Worm (Caenorhabditis elegans) whole organism, late embryonic: ENCODE data around the gene C25H3.17.
A peak's percentile ranks its signal among the peaks of the same experiment; 100 is the strongest.

Experiments
- F13H6.1 ChIP-seq: sonication (generic microtip); optimal IDR thresholded peaks from 2 replicates; lab custom pipeline; 2016; ENCODE audit warnings: missing genetic modification characterization, missing compliant biosample characterization
- K09A11.1 ChIP-seq: sonication (generic microtip); optimal IDR thresholded peaks from 2 replicates; lab custom pipeline; 2017; ENCODE audit warnings: antibody characterized with exemption, mild to moderate bottlenecking, missing genetic modification characterization, missing compliant biosample characterization; ENCODE audit not compliant: insufficient read depth
- T23F11.4 ChIP-seq: fragments of 200-800 bp; sonication (Bioruptor generic); optimal IDR thresholded peaks from 2 replicates; lab custom pipeline; 2018; ENCODE audit warnings: mild to moderate bottlenecking, missing genetic modification characterization, missing compliant biosample characterization
- Y22D7AL.16 ChIP-seq: sonication (generic microtip); optimal IDR thresholded peaks from 2 replicates; lab custom pipeline; 2016; ENCODE audit warnings: missing genetic modification characterization, missing compliant biosample characterization
- ama-1 ChIP-seq: fragments of 150-350 bp; optimal IDR thresholded peaks from 2 replicates; lab custom pipeline; 2014
- ceh-14 ChIP-seq: sonication (generic microtip); optimal IDR thresholded peaks from 2 replicates; lab custom pipeline; 2016; ENCODE audit warnings: missing genotype, missing genetic modification characterization, missing compliant biosample characterization
- ceh-19 ChIP-seq: fragments of 200-800 bp; sonication (Bioruptor generic); optimal IDR thresholded peaks from 2 replicates; lab custom pipeline; 2018; ENCODE audit warnings: mild to moderate bottlenecking, missing genetic modification characterization, missing compliant biosample characterization
- ceh-2 ChIP-seq: sonication (generic microtip); optimal IDR thresholded peaks from 2 replicates; lab custom pipeline; 2016; ENCODE audit warnings: missing genotype, missing genetic modification characterization, missing compliant biosample characterization
- ceh-30 ChIP-seq: fragments of 150-350 bp; optimal IDR thresholded peaks from 2 replicates; lab custom pipeline; 2014; ENCODE audit warnings: missing biosample characterization, missing genetic modification characterization
- ceh-31 ChIP-seq: sonication (generic microtip); optimal IDR thresholded peaks from 2 replicates; lab custom pipeline; 2016; ENCODE audit warnings: missing genetic modification characterization, missing compliant biosample characterization
- ceh-34 ChIP-seq: sonication (generic microtip); optimal IDR thresholded peaks from 2 replicates; lab custom pipeline; 2016; ENCODE audit warnings: mild to moderate bottlenecking, missing genetic modification characterization, missing compliant biosample characterization
- ceh-48 ChIP-seq: sonication (generic microtip); optimal IDR thresholded peaks from 2 replicates; lab custom pipeline; 2016; ENCODE audit warnings: missing genetic modification characterization, inconsistent platforms, missing compliant biosample characterization
- che-1 ChIP-seq: sonication (generic microtip); optimal IDR thresholded peaks from 2 replicates; lab custom pipeline; 2016; ENCODE audit warnings: mild to moderate bottlenecking, missing genetic modification characterization, missing compliant biosample characterization
- elt-2 ChIP-seq: sonication (generic microtip); optimal IDR thresholded peaks from 2 replicates; lab custom pipeline; 2016; ENCODE audit warnings: missing genetic modification reagents, missing genetic modification characterization, missing compliant biosample characterization
- eyg-1 ChIP-seq: sonication (generic microtip); optimal IDR thresholded peaks from 2 replicates; lab custom pipeline; 2016; ENCODE audit warnings: missing genotype, missing genetic modification characterization, missing compliant biosample characterization
- hlh-15 ChIP-seq: sonication (generic microtip); optimal IDR thresholded peaks from 2 replicates; lab custom pipeline; 2016; ENCODE audit warnings: missing genetic modification characterization, missing compliant biosample characterization
- hlh-6 ChIP-seq: sonication (generic microtip); optimal IDR thresholded peaks from 2 replicates; lab custom pipeline; 2016; ENCODE audit warnings: missing genotype, missing genetic modification characterization, missing compliant biosample characterization
- hlh-8 ChIP-seq: sonication (generic microtip); optimal IDR thresholded peaks from 2 replicates; lab custom pipeline; 2016; ENCODE audit warnings: missing genotype, missing genetic modification characterization, missing compliant biosample characterization
- lin-11 ChIP-seq: fragments of 200-800 bp; sonication (Bioruptor generic); optimal IDR thresholded peaks from 2 replicates; lab custom pipeline; 2018; ENCODE audit warnings: mild to moderate bottlenecking, missing genetic modification characterization, missing compliant biosample characterization
- madf-2 ChIP-seq: sonication (generic microtip); optimal IDR thresholded peaks from 2 replicates; lab custom pipeline; 2017; ENCODE audit warnings: missing genetic modification characterization, missing compliant biosample characterization
- mec-3 ChIP-seq: sonication (generic microtip); optimal IDR thresholded peaks from 2 replicates; lab custom pipeline; 2016; ENCODE audit warnings: borderline replicate concordance, missing genetic modification characterization, missing compliant biosample characterization
- nfya-1 ChIP-seq: sonication (generic microtip); optimal IDR thresholded peaks from 2 replicates; lab custom pipeline; 2017; ENCODE audit warnings: missing genetic modification characterization, mild to moderate bottlenecking, missing compliant biosample characterization, antibody characterized with exemption, moderate library complexity
- nhr-11 ChIP-seq: fragments of 150-350 bp; optimal IDR thresholded peaks from 2 replicates; lab custom pipeline; 2014; ENCODE audit warnings: missing biosample characterization, missing genetic modification characterization
- npax-4 ChIP-seq: sonication (generic microtip); optimal IDR thresholded peaks from 2 replicates; lab custom pipeline; 2016; ENCODE audit warnings: missing genetic modification characterization, missing compliant biosample characterization
- pag-3 ChIP-seq: sonication (generic microtip); optimal IDR thresholded peaks from 2 replicates; lab custom pipeline; 2016; ENCODE audit warnings: missing compliant biosample characterization, missing genetic modification characterization, borderline replicate concordance
- pat-9 ChIP-seq: fragments of 200-800 bp; sonication (Bioruptor generic); optimal IDR thresholded peaks from 2 replicates; lab custom pipeline; 2018; ENCODE audit warnings: mild to moderate bottlenecking, missing genetic modification characterization, moderate library complexity, missing compliant biosample characterization
- pha-2 ChIP-seq: sonication (generic microtip); optimal IDR thresholded peaks from 2 replicates; lab custom pipeline; 2017; ENCODE audit warnings: mild to moderate bottlenecking, missing genetic modification characterization, missing compliant biosample characterization
- pha-4 ChIP-seq: fragments of 150-350 bp; optimal IDR thresholded peaks from 2 replicates; lab custom pipeline; 2018; ENCODE audit warnings: missing biosample characterization, missing genetic modification reagents, missing genetic modification characterization
- pqm-1 ChIP-seq: sonication (generic microtip); optimal IDR thresholded peaks from 2 replicates; lab custom pipeline; 2016; ENCODE audit warnings: missing genetic modification characterization, missing compliant biosample characterization
- rnt-1 ChIP-seq: sonication (generic microtip); optimal IDR thresholded peaks from 2 replicates; lab custom pipeline; 2016; ENCODE audit warnings: missing genetic modification characterization, missing compliant biosample characterization
- sox-2 ChIP-seq: fragments of 200-800 bp; sonication (Bioruptor generic); IDR thresholded peaks from 2 replicates; pipeline ENCODE4 v1.3.6; 2022; ENCODE audit warnings: missing genetic modification reagents, missing genetic modification characterization, missing compliant biosample characterization
- sox-4 ChIP-seq: sonication (generic microtip); optimal IDR thresholded peaks from 2 replicates; lab custom pipeline; 2017; ENCODE audit warnings: mild to moderate bottlenecking, missing genetic modification characterization, inconsistent platforms, missing compliant biosample characterization
- tbx-7 ChIP-seq: sonication (generic microtip); optimal IDR thresholded peaks from 2 replicates; lab custom pipeline; 2016; ENCODE audit warnings: missing genotype, missing genetic modification characterization, missing compliant biosample characterization
- unc-42 ChIP-seq: sonication (generic microtip); optimal IDR thresholded peaks from 2 replicates; lab custom pipeline; 2016; ENCODE audit warnings: missing genotype, missing genetic modification characterization, missing compliant biosample characterization
- unc-55 ChIP-seq: sonication (generic microtip); optimal IDR thresholded peaks from 2 replicates; lab custom pipeline; 2017; ENCODE audit warnings: missing biosample characterization, missing genetic modification reagents, missing genetic modification characterization
- ztf-16 ChIP-seq: sonication (generic microtip); optimal IDR thresholded peaks from 2 replicates; lab custom pipeline; 2017; ENCODE audit warnings: missing genetic modification characterization, missing compliant biosample characterization

C25H3.17 gene

DNA sequence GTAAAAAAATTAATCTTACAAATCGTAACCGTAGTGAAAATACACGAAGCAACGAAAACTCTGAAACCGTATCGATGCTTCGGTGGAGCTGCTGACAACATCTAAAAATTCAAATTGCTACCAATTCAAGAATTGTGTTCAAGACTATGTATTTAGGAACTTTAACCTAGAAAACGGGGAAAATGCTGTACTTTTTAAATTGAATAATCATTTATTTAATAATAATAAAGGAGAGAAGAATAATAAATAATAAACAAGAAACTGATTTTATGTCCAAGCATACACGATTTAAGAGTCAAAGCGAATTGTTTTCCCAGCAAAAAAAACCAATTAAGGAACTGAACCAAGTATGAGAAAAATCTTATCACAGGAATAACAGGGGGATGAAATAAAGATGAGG is at the start of gene C25H3.17:
TSS of gene C25H3.17 (minus strand) at position 101 of the 400 bp plus-strand sequence.
- no peak for TF ChIP-seq unc-42 (tag; lab: Kevin White, UChicago)
- TF ChIP-seq sox-2 = no peak
- no peak for TF ChIP-seq pqm-1 (tag; lab: Kevin White, UChicago)
- TF ChIP-seq hlh-15 = no peak
- TF ChIP-seq hlh-6 = no peak
- no peak for TF ChIP-seq pag-3
- no peak for TF ChIP-seq K09A11.1

DNA sequence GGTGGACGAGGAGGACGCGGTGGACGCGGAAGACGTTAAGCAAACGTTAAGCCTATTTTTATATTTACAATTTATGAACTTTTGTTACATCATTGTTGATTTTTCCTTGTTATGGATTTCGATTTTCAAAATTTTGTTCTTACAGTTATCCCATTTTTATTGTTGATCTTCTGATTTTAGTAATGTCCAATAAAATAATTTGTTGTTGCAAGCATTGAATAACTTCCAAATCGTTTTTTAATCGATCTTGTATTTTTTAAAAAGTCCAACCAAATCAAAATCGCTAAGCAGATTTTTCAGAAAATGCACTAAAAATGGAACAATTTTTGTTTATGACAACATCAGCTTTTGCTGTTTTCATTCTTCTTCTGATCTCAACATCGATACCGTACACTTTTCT is 48.4 kb upstream of the C25H3.17 start, which contains the start of gene zipt-3:
TSS of gene zipt-3 (plus strand) at position 301 of the 400 bp plus-strand sequence.
- no peak for TF ChIP-seq ceh-48
- no peak for TF ChIP-seq Y22D7AL.16 (tag; lab: Kevin White, UChicago)
- no peak for TF ChIP-seq hlh-8 (tag; lab: Kevin White, UChicago)
- TF ChIP-seq ceh-14 (tag; lab: Kevin White, UChicago) = no peak
- TF ChIP-seq pat-9 (tag; lab: Kevin White, UChicago) = no peak
- no peak for TF ChIP-seq ama-1 (lab: Kevin White, UChicago)
- TF ChIP-seq tbx-7 (tag; lab: Kevin White, UChicago) = no peak
- no peak for TF ChIP-seq npax-4
- no peak for TF ChIP-seq ceh-31 (tag; lab: Kevin White, UChicago)

DNA sequence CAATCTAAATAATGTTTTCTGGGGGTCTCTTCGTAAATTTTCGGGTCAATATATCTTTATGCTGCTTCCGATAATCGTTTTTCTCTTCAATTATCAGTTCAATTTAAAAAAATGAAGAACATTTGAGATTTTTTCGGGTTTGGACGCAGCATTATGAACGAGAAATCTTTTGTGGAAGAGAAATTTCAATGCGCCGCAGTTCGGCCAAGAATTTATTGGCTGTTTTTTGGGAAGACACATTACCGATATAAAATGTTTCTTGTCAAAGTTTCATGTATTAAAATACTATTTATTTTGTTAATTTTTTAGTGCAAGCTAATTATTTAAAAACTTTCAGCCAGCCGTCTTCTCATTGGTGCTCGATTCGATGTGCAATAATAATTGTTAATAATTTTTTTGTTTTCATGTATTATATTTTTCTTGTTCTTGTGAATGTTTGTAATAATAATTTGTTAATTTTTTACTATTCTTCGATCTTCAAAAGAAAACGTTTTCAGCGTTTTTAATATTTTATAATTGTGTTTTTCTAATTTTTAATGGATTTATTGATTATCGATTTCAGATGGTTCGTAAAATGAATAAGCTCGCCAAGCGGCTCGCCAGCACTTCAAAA is 46.4 kb upstream of the C25H3.17 start, which contains the start of the genes C18A3.10 and C18A3.3:
TSS of gene C18A3.10 (minus strand) at position 101 of the 613 bp plus-strand sequence.
TSS of gene C18A3.3 (plus strand) at position 563 of the 613 bp plus-strand sequence.
- TF ChIP-seq madf-2 (tag; lab: Kevin White, UChicago) (no peak), mec-3 (no peak), lin-11 (tag; lab: Kevin White, UChicago) (no peak), ceh-2 (tag; lab: Kevin White, UChicago) (no peak), pag-3 (no peak), ama-1 (lab: Kevin White, UChicago) (no peak), pha-2 (tag; lab: Kevin White, UChicago) (no peak), rnt-1 (tag; lab: Kevin White, UChicago) (no peak), ceh-30 (tag; lab: Kevin White, UChicago) (no peak), ztf-16 (tag; lab: Kevin White, UChicago) (no peak), ceh-34 (no peak), T23F11.4 (GFP tag; lab: Kevin White, UChicago) (no peak), ceh-19 (GFP tag; lab: Kevin White, UChicago) (no peak), pha-4 (tag; lab: Kevin White, UChicago) (no peak), eyg-1 (tag; lab: Kevin White, UChicago) (no peak), F13H6.1 (tag; lab: Kevin White, UChicago) (no peak), che-1 (tag; lab: Kevin White, UChicago) (no peak), sox-4 (tag; lab: Kevin White, UChicago) (no peak)

- TF ChIP-seq unc-55 (GFP tag; lab: Kevin White, UChicago) (peak; percentile 5), mec-3 (no peak), nhr-11 (no peak), hlh-6 (no peak), ceh-2 (tag; lab: Kevin White, UChicago) (peak; percentile 2), ceh-31 (tag; lab: Kevin White, UChicago) (peak; percentile 59), elt-2 (peak; percentile 52), nfya-1 (tag; lab: Kevin White, UChicago) (peak; percentile 50), pag-3 (no peak), ceh-34 (peak; percentile 50)
Observed at ce11 chrII:5714807-5715206, 45.3 kb upstream of the C25H3.17 start, which contains the start of the genes tiar-1 and lelo-4. Gene tiar-1, minus strand, starts transcription at chrII:5714823. Gene lelo-4, plus strand, starts transcription at chrII:5714924.
